Worm (Caenorhabditis elegans) whole organism, late embryonic: ENCODE results near the gene C18H7.7.

ENCODE experiments used
- ceh-22 ChIP-seq: sonication (generic microtip); optimal IDR thresholded peaks from 2 replicates; lab custom pipeline; 2017; ENCODE audit warnings: missing biosample characterization, missing genetic modification characterization
- ceh-30 ChIP-seq: fragments of 150-350 bp; optimal IDR thresholded peaks from 2 replicates; lab custom pipeline; 2014; ENCODE audit warnings: missing biosample characterization, missing genetic modification characterization
- ceh-34 ChIP-seq: sonication (generic microtip); optimal IDR thresholded peaks from 2 replicates; lab custom pipeline; 2016; ENCODE audit warnings: mild to moderate bottlenecking, missing genetic modification characterization, missing compliant biosample characterization
- ceh-9 ChIP-seq: sonication (generic microtip); optimal IDR thresholded peaks from 2 replicates; lab custom pipeline; 2016; ENCODE audit warnings: mild to moderate bottlenecking, missing genetic modification characterization, inconsistent platforms, missing compliant biosample characterization
- elt-4 ChIP-seq: sonication (generic microtip); optimal IDR thresholded peaks from 2 replicates; lab custom pipeline; 2016; ENCODE audit warnings: missing genetic modification characterization, missing compliant biosample characterization
- pag-3 ChIP-seq: sonication (generic microtip); optimal IDR thresholded peaks from 2 replicates; lab custom pipeline; 2016; ENCODE audit warnings: missing compliant biosample characterization, missing genetic modification characterization, borderline replicate concordance
- pqm-1 ChIP-seq: sonication (generic microtip); optimal IDR thresholded peaks from 2 replicates; lab custom pipeline; 2016; ENCODE audit warnings: missing genetic modification characterization, missing compliant biosample characterization

- TF ChIP-seq ceh-34 (tag; lab: Kevin White, UChicago) (no peak), pqm-1 (tag; lab: Kevin White, UChicago) (no peak), ceh-22 (tag; lab: Kevin White, UChicago) (no peak), elt-4 (tag; lab: Kevin White, UChicago) (no peak), ceh-9 (tag; lab: Kevin White, UChicago) (no peak), ceh-30 (tag; lab: Kevin White, UChicago) (no peak), pag-3 (tag; lab: Kevin White, UChicago) (no peak)
Observed at ce11 chrIV:564000-564399, 32.2 kb downstream of the C18H7.7 start.
